Worm (Caenorhabditis elegans): ENCODE results near the gene srx-33.

srx-33 gene

DNA sequence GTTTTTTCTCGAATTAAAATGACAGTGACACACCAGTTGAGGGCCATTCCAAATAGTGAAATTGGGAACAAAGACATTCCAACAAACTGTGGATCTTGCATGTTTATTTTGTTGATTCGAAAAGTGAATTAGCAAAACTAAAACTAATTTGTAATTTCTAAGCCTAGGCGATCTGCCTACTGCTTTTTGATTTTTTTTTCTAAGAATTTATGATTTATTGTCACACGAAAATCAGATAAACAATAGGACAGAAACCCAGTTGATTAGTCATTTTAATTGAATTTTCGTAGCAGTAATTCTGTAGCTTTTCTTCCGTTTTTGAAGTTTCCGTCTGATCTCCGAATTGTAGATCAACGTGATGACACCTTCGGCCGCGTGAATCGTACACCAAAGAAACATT, at the start of gene srx-33:
Gene srx-33 (minus strand): TSS at position 101 of the 400 bp plus-strand sequence.
- TF ChIP-seq med-1 (GFP tag; optimal IDR thresholded peaks at IDR 0.05; ENCODE audit: insufficient read depth) (no peak), ztf-23 (GFP tag; IDR thresholded peaks at IDR 0.05) (no peak), ztf-29 (GFP tag; IDR thresholded peaks at IDR 0.05) (no peak), cog-1 (tag; optimal IDR thresholded peaks at IDR 0.05) (no peak), ref-1 (GFP tag; conservative IDR thresholded peaks at IDR 0.05) (no peak), T22C8.4 (GFP tag; IDR thresholded peaks at IDR 0.05) (no peak), flt-1 (GFP tag; IDR thresholded peaks at IDR 0.05) (no peak)

DNA sequence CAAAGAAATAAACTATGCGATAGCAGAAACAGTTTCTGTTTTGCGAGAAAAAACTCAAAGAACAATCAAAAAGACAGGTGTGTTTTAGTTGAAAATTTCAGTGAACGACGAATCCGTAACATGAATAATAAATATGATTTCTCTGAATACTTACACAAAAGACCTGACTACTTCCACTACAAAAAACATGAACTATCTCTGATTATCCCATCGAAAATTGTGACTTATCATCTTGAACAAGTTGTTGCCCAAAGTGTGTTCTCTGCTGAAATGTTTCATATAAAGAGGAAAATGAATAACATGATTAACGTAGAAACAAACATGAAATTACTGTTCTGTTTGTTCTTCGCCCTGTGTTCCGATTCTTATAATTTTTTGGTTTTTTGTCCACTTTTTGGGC, 48.0 kb upstream of the srx-33 start, which contains the start of gene ugt-36:
Gene ugt-36 (plus strand): TSS at position 301 of the 400 bp plus-strand sequence.
- TF ChIP-seq tab-1 (GFP tag; IDR thresholded peaks at IDR 0.05) = no peak
- TF ChIP-seq cog-1 (tag; optimal IDR thresholded peaks at IDR 0.05) = no peak
- no peak for TF ChIP-seq T22C8.4 (GFP tag; IDR thresholded peaks at IDR 0.05)
- no peak for TF ChIP-seq ref-1 (GFP tag; conservative IDR thresholded peaks at IDR 0.05)
- no peak for TF ChIP-seq med-1 (GFP tag; optimal IDR thresholded peaks at IDR 0.05; ENCODE audit: insufficient read depth)
- no peak for TF ChIP-seq ztf-23 (GFP tag; IDR thresholded peaks at IDR 0.05)
- TF ChIP-seq ztf-29 (GFP tag; IDR thresholded peaks at IDR 0.05) = no peak
- TF ChIP-seq klf-2 (GFP tag; conservative IDR thresholded peaks at IDR 0.05) = no peak
- TF ChIP-seq flt-1 (GFP tag; IDR thresholded peaks at IDR 0.05) = no peak

DNA sequence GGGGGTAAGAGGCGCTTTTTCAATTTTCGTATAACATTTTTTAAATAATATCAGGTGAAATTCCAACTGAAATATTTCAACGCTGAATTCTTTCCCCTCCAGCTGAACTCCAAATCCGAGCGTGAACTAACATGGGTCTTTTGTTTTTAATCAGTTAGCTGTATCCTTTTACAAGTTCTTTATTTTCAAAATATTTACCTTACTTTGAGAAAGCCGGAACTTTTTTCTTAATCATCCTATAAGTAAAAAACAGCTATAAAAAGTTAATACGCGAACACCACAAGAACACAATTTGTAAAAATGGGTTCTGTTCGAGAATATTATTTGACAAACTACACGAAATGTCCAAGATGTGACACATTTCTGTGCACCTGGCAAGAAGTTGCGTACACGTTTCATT, 45.5 kb upstream of the srx-33 start, which contains the start of gene srh-83:
Gene srh-83 (plus strand): TSS at position 301 of the 400 bp plus-strand sequence.
- TF ChIP-seq klf-2 (GFP tag; conservative IDR thresholded peaks at IDR 0.05) (no peak), ref-1 (GFP tag; conservative IDR thresholded peaks at IDR 0.05) (no peak), ztf-29 (GFP tag; IDR thresholded peaks at IDR 0.05) (no peak)

DNA sequence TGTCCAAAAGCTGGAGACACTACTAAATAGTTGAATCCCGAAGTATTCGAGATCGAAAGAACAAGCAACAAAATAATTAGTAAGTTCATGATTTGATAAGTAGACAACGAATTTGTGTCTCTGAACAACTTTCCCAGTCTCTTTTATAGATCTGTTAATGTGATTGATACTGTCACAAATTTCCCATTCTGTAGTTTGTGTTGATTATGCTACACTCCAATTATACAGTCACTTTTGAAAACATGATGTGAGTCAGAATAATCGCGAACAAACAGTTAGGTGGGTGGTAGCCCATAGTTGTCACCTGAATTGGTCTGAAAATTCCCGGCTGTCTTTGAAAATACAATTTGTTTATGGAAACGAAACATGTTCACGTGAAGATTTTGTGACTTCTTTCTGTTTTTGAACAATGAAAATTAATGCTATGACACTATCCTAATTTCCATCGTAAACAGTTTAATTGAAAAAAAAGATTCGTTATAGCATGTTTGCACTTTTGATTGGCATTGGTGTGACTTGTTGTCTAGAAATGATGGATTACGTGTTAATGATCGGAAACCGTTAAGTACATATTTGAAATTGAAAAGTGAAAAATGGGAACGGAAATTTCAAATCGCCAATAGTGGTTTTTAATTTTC, 44.9 kb upstream of the srx-33 start, which contains the start of gene ugt-41:
Gene ugt-41 (minus strand): TSS at position 119 of the 638 bp plus-strand sequence.
- TF ChIP-seq T22C8.4 (GFP tag; IDR thresholded peaks at IDR 0.05) (no peak), med-1 (GFP tag; optimal IDR thresholded peaks at IDR 0.05; ENCODE audit: insufficient read depth) (no peak), cog-1 (tag; optimal IDR thresholded peaks at IDR 0.05) (no peak), klf-2 (GFP tag; conservative IDR thresholded peaks at IDR 0.05) (no peak), ztf-23 (GFP tag; IDR thresholded peaks at IDR 0.05) (no peak), flt-1 (GFP tag; IDR thresholded peaks at IDR 0.05) (no peak), ref-1 (GFP tag; conservative IDR thresholded peaks at IDR 0.05) (no peak), ztf-29 (GFP tag; IDR thresholded peaks at IDR 0.05) (no peak), tab-1 (GFP tag; IDR thresholded peaks at IDR 0.05) (no peak)

DNA sequence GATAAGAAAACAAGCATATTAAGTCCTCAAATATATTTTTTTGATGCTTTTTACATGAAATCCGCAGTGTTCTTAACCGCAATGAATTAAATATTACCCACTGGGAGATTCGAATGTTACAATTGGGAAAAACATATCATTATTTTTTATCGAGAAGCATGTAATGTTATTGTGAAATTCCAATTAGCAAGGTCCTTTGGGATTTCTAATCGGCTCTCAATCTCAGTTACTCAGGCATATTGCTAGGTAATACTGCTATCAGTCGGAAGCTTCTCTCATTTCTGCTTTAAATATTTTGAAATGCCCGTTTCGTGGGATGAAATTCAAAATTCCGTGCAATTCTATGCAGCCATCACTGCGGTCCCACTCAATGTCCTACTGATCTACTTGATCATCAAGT, 40.7 kb upstream of the srx-33 start, which contains the start of gene str-204:
Gene str-204 (plus strand): TSS at position 301 of the 400 bp plus-strand sequence.
- TF ChIP-seq cog-1 (tag; optimal IDR thresholded peaks at IDR 0.05) (no peak), med-1 (GFP tag; optimal IDR thresholded peaks at IDR 0.05; ENCODE audit: insufficient read depth) (no peak), klf-2 (GFP tag; conservative IDR thresholded peaks at IDR 0.05) (no peak), tab-1 (GFP tag; IDR thresholded peaks at IDR 0.05) (no peak), ztf-29 (GFP tag; IDR thresholded peaks at IDR 0.05) (no peak), ref-1 (GFP tag; conservative IDR thresholded peaks at IDR 0.05) (no peak), flt-1 (GFP tag; IDR thresholded peaks at IDR 0.05) (no peak), T22C8.4 (GFP tag; IDR thresholded peaks at IDR 0.05) (no peak), ztf-23 (GFP tag; IDR thresholded peaks at IDR 0.05) (no peak)

DNA sequence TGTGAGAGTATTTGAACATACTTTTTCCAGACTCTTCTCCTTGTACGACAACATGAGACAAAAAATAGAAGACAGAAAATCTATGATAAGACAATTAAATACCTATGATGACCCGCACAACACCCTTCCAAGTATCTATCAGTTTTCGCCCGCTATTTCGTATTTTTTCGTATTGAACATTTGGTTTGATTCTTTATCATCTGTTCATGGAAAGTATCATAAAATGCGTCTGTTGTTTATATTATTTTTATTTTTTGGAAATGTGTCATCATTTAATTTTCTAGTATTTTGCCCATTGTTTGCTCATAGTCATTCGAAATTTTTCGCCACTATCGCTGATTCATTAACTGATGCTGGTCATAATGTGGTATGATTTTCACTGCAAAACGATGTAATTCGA, 38.4 kb upstream of the srx-33 start, which contains the start of gene ugt-39:
Gene ugt-39 (plus strand): TSS at position 54 of the 400 bp plus-strand sequence.
- TF ChIP-seq ztf-29 (GFP tag; IDR thresholded peaks at IDR 0.05) (no peak), T22C8.4 (GFP tag; IDR thresholded peaks at IDR 0.05) (no peak), klf-2 (GFP tag; conservative IDR thresholded peaks at IDR 0.05) (no peak), med-1 (GFP tag; optimal IDR thresholded peaks at IDR 0.05; ENCODE audit: insufficient read depth) (no peak), flt-1 (GFP tag; IDR thresholded peaks at IDR 0.05) (no peak)

DNA sequence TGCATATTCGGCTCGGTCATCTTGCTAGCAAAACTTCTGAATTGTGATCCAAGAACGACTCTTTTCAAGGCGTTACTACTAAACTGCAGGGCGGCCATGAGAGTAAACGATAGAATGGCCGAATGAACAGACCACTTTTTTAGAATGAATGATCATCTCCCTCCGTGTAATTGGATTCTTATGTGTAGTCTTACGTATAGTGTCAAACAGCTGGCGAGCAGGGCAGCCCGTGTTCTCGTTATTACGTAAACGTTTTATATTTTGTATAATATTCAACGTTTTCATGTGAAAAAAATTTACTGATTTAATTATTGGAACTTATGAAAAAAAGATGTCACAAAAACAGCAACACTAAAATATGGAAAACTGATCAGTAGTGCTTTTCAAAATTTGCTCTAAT, 37.4 kb upstream of the srx-33 start, which contains the start of gene F10D2.10:
Gene F10D2.10 (minus strand): TSS at position 101 of the 400 bp plus-strand sequence.
- no peak for TF ChIP-seq cog-1 (tag; optimal IDR thresholded peaks at IDR 0.05)
- TF ChIP-seq med-1 (GFP tag; optimal IDR thresholded peaks at IDR 0.05; ENCODE audit: insufficient read depth) = no peak
- TF ChIP-seq flt-1 (GFP tag; IDR thresholded peaks at IDR 0.05) = no peak
- TF ChIP-seq ztf-29 (GFP tag; IDR thresholded peaks at IDR 0.05) = no peak
- no peak for TF ChIP-seq ref-1 (GFP tag; conservative IDR thresholded peaks at IDR 0.05)
- TF ChIP-seq T22C8.4 (GFP tag; IDR thresholded peaks at IDR 0.05) = no peak

DNA sequence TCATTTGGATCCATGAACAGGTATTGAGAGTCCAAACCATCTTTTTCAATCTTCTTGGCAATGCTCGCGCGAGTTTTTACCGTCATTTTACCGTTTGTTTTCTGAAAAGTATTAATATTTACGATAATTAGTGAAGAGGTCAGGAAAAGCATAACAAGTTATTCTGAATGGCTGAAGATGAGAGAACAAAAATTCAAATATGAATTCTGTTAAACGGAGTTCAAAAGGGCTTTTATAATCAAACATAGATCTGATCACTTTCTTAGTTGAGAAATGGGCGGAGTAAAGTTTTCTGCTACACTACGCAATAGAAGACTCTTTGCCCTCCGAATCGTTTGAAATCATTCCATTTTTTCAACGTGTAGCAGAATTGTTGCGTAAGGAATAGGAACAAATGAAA, 34.4 kb upstream of the srx-33 start, which contains the start of gene fat-7:
Gene fat-7 (minus strand): TSS at position 101 of the 400 bp plus-strand sequence.
- no peak for TF ChIP-seq ref-1 (GFP tag; conservative IDR thresholded peaks at IDR 0.05)
- TF ChIP-seq tab-1 (GFP tag; IDR thresholded peaks at IDR 0.05) = no peak
- TF ChIP-seq flt-1 (GFP tag; IDR thresholded peaks at IDR 0.05) = no peak
- no peak for TF ChIP-seq klf-2 (GFP tag; conservative IDR thresholded peaks at IDR 0.05)
- TF ChIP-seq ztf-23 (GFP tag; IDR thresholded peaks at IDR 0.05) = no peak
- TF ChIP-seq T22C8.4 (GFP tag; IDR thresholded peaks at IDR 0.05) = no peak
- TF ChIP-seq med-1 (GFP tag; optimal IDR thresholded peaks at IDR 0.05; ENCODE audit: insufficient read depth) = no peak
- TF ChIP-seq cog-1 (tag; optimal IDR thresholded peaks at IDR 0.05) = no peak

DNA sequence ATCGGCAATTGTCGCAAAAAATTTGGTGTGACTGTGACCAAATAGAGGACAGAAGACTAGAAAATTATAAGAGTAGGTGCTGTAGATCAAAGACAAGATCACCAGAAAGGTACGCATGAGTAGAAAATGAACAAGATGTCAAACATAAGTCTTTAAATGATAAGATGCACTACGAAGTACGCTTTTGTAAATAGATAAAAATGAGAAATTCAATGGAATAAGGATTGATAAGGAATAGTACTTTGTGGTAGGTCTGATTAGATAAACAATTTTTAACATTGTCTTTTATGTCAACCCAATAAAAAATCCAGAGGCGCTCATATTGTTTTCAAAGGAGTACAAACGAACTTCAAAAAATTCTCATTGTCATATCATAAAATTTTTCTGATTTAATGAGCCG, 31.9 kb upstream of the srx-33 start, which contains the start of gene F10D2.8:
Gene F10D2.8 (minus strand): TSS at position 145 of the 400 bp plus-strand sequence.
- TF ChIP-seq ref-1 (GFP tag; conservative IDR thresholded peaks at IDR 0.05) (no peak), ztf-29 (GFP tag; IDR thresholded peaks at IDR 0.05) (no peak), T22C8.4 (GFP tag; IDR thresholded peaks at IDR 0.05) (no peak), ztf-23 (GFP tag; IDR thresholded peaks at IDR 0.05) (no peak), klf-2 (GFP tag; conservative IDR thresholded peaks at IDR 0.05) (no peak), tab-1 (GFP tag; IDR thresholded peaks at IDR 0.05) (no peak), flt-1 (GFP tag; IDR thresholded peaks at IDR 0.05) (no peak), cog-1 (tag; optimal IDR thresholded peaks at IDR 0.05) (no peak), med-1 (GFP tag; optimal IDR thresholded peaks at IDR 0.05; ENCODE audit: insufficient read depth) (no peak)

All from whole organism, midembryonic.